Fruit fly (Drosophila melanogaster): ENCODE results near the gene kmg.
A peak's percentile ranks its signal among the peaks of the same experiment; 100 is the strongest.

kmg gene

dm6 chr2L:13165802-13166347 lies 5.5 kb downstream of the kmg start, which contains the start of gene DnaJ-H (continued):
- no peak for TF ChIP-seq Hmx (GFP tag; optimal IDR thresholded peaks at IDR 0.05)
- TF ChIP-seq tap (tag; optimal IDR thresholded peaks at IDR 0.05), result no peak
- no peak for TF ChIP-seq repo (GFP tag; optimal IDR thresholded peaks at IDR 0.05)
- TF ChIP-seq CG3726 (GFP tag; IDR thresholded peaks at IDR 0.05), result no peak
- TF ChIP-seq Ets65A (GFP tag), result no peak
- no peak for TF ChIP-seq CG8944 (GFP tag; optimal IDR thresholded peaks at IDR 0.05)
- TF ChIP-seq CG30403 (GFP tag; optimal IDR thresholded peaks at IDR 0.05), result no peak
- TF ChIP-seq CG13894 (tag; optimal IDR thresholded peaks at IDR 0.05), result no peak
- TF ChIP-seq YL-1 (GFP tag; optimal IDR thresholded peaks at IDR 0.05), result peak; percentile 16
- no peak for TF ChIP-seq pan (optimal IDR thresholded peaks at IDR 0.05)
- no peak for TF ChIP-seq pan (GFP tag; optimal IDR thresholded peaks at IDR 0.05 in 1 of 2, IDR thresholded peaks at IDR 0.05 in 1 of 2)
- no peak for TF ChIP-seq row (GFP tag; IDR thresholded peaks at IDR 0.05)
- TF ChIP-seq vfl (GFP tag; optimal IDR thresholded peaks at IDR 0.05), result no peak
- no peak for TF ChIP-seq pros (GFP tag; optimal IDR thresholded peaks at IDR 0.05)
- TF ChIP-seq CG1832 (GFP tag; optimal IDR thresholded peaks at IDR 0.05), result no peak
- peak; percentile 74 to 93 for TF ChIP-seq Trl (optimal IDR thresholded peaks at IDR 0.05)
- no peak for TF ChIP-seq Trl (GFP tag; optimal IDR thresholded peaks at IDR 0.05)
- TF ChIP-seq CG8359 (GFP tag; optimal IDR thresholded peaks at IDR 0.05; ENCODE audit: borderline replicate concordance), result no peak
- no peak for TF ChIP-seq CG4617 (GFP tag; optimal IDR thresholded peaks at IDR 0.05; ENCODE audit: borderline replicate concordance)
- no peak for TF ChIP-seq CG30431 (GFP tag; optimal IDR thresholded peaks at IDR 0.05)
- TF ChIP-seq CG17802 (tag; optimal IDR thresholded peaks at IDR 0.05), result no peak
- TF ChIP-seq br (optimal IDR thresholded peaks at IDR 0.05), result no peak
- no peak for TF ChIP-seq org-1 (GFP tag; optimal IDR thresholded peaks at IDR 0.05)
- peak; percentile 100 for TF ChIP-seq psq (GFP tag; optimal IDR thresholded peaks at IDR 0.05)
- TF ChIP-seq CG4854 (GFP tag; optimal IDR thresholded peaks at IDR 0.05), result no peak
- no peak for TF ChIP-seq sens (GFP tag)
- peak; percentile 39 for TF ChIP-seq CG15479 (GFP tag; optimal IDR thresholded peaks at IDR 0.05)
- no peak for TF ChIP-seq CG43689 (GFP tag; IDR thresholded peaks at IDR 0.05)
- TF ChIP-seq exex (tag; optimal IDR thresholded peaks at IDR 0.05), result no peak
- no peak for TF ChIP-seq Ravus (GFP tag; IDR thresholded peaks at IDR 0.05)
- no peak for TF ChIP-seq run (tag; optimal IDR thresholded peaks at IDR 0.05)
- TF ChIP-seq al (GFP tag; IDR thresholded peaks at IDR 0.05), result no peak
- no peak for TF ChIP-seq h (optimal IDR thresholded peaks at IDR 0.05)
- TF ChIP-seq CG11504 (tag; optimal IDR thresholded peaks at IDR 0.05), result no peak
- no peak for TF ChIP-seq Hmr (GFP tag; optimal IDR thresholded peaks at IDR 0.05)
- TF ChIP-seq dmrt11E (tag; optimal IDR thresholded peaks at IDR 0.05), result no peak
- no peak for TF ChIP-seq CG16813 (GFP tag; IDR thresholded peaks at IDR 0.05; ENCODE audit: partially characterized antibody)
- TF ChIP-seq croc (GFP tag; conservative IDR thresholded peaks at IDR 0.05), result no peak
- TF ChIP-seq CG11093 (GFP tag; IDR thresholded peaks at IDR 0.05), result no peak
- TF ChIP-seq Nf-YB (GFP tag; optimal IDR thresholded peaks at IDR 0.05), result no peak
- no peak for TF ChIP-seq CG6272 (GFP tag; IDR thresholded peaks at IDR 0.05)
- TF ChIP-seq cad (GFP tag; optimal IDR thresholded peaks at IDR 0.05), result no peak
- TF ChIP-seq bsh (GFP tag; optimal IDR thresholded peaks at IDR 0.05), result no peak
- TF ChIP-seq eyg (GFP tag; optimal IDR thresholded peaks at IDR 0.05), result no peak
- no peak for TF ChIP-seq CG18011 (GFP tag; optimal IDR thresholded peaks at IDR 0.05)
- TF ChIP-seq sc (optimal IDR thresholded peaks at IDR 0.05), result no peak
- no peak for TF ChIP-seq sc (GFP tag; optimal IDR thresholded peaks at IDR 0.05)
- TF ChIP-seq Mad (GFP tag; optimal IDR thresholded peaks at IDR 0.05), result no peak
- TF ChIP-seq CG14014 (GFP tag; IDR thresholded peaks at IDR 0.05), result no peak
- TF ChIP-seq CG12744 (GFP tag; optimal IDR thresholded peaks at IDR 0.05), result no peak
- no peak for TF ChIP-seq E2f2 (GFP tag; IDR thresholded peaks at IDR 0.05)
- TF ChIP-seq shn (GFP tag; optimal IDR thresholded peaks at IDR 0.05), result no peak
- TF ChIP-seq Antp (GFP tag; optimal IDR thresholded peaks at IDR 0.05), result no peak
- no peak for TF ChIP-seq Meics (GFP tag; optimal IDR thresholded peaks at IDR 0.05)

Data from whole organism, embryonic.